Worm (Caenorhabditis elegans): ENCODE data around the gene gst-2.

DNA sequence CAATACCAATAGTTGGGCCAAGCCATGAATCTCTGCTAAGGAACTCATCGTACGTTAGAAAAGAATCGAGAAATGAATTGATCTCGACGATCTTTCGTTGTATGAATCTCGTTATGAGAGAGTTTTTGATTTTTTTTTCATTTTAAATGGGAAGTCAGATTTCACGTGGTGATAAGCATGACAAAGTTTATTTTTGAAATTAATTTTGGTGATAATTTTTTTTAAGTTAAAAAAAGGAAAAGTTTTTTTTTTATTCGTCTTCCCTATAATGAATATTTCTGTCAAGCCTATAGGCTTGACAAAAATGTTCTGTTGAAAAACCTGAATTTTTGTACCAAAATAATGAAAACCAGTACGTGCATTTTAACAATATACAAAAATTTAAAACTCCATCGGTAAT is 6.0 kb downstream of the gst-2 start, which contains the start of gene K08F4.5:
- TF ChIP-seq pha-4 (tag; optimal IDR thresholded peaks at IDR 0.05) (no peak), ama-1 (optimal IDR thresholded peaks at IDR 0.05) (no peak)

All from whole organism, L3 larva.